Fruit fly (Drosophila melanogaster) Kc167 (cell line): ENCODE data around the gene CG6048.

Experiments used
- Myc ChIP-seq: fragments of >200 bp; optimal IDR thresholded peaks from 2 replicates; lab custom pipeline; 2017; ENCODE audit warnings: missing external identifiers
- psq ChIP-seq: fragments of >200 bp; optimal IDR thresholded peaks from 2 replicates; lab custom pipeline; 2017; ENCODE audit warnings: missing external identifiers
- ttk ChIP-seq: sonication (Bioruptor generic); optimal IDR thresholded peaks from 2 replicates; lab custom pipeline; 2017; ENCODE audit warnings: missing external identifiers

DNA sequence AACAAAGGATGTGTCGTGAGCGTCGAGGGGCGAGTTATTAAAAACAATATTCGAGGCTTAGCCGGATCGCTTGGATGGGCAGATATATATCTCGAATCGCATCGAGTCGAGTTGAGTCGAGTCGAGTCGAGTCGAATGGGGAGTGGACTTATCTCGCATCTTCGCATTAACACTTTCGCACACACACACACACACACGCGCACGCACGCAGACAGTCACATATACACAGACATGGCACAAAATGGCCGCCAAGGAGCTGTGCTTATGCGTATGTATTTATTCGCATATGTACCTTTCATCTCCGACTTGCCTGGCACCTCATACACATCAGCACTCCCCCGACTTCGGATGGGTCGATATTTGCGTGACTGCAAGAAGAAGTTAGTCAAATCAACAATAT lies 45.6 kb downstream of the CG6048 start:
- TF ChIP-seq psq (lab: Kevin White, UChicago) (no peak), Myc (lab: Kevin White, UChicago) (no peak), ttk (lab: Kevin White, UChicago) (no peak)
